Fruit fly (Drosophila melanogaster) whole organism, embryonic: Measurements from ENCODE around the gene His3.3A.

ENCODE experiments used
- Antp ChIP-seq: fragments of 200-800 bp; sonication (Bioruptor generic); optimal IDR thresholded peaks from 3 replicates; lab custom pipeline; 2016; ENCODE audit warnings: missing biosample characterization, missing genetic modification characterization
- Atf3 ChIP-seq: fragments of 200-800 bp; sonication (Bioruptor generic); optimal IDR thresholded peaks from 3 replicates; lab custom pipeline; 2016; ENCODE audit warnings: missing biosample characterization, missing genetic modification characterization
- Awh ChIP-seq: fragments of 200-800 bp; sonication (Bioruptor generic); IDR thresholded peaks from 2 replicates; pipeline ENCODE4, ENCODE4 v1.3.6; 2022; ENCODE audit warnings: missing biosample characterization, missing genetic modification characterization
- Bteb2 ChIP-seq: fragments of 200-800 bp; sonication (Bioruptor generic); optimal IDR thresholded peaks from 2 replicates; lab custom pipeline; 2016; ENCODE audit warnings: missing biosample characterization, missing genetic modification characterization
- CG11504 ChIP-seq: fragments of 200-800 bp; sonication (Bioruptor generic); optimal IDR thresholded peaks from 3 replicates; lab custom pipeline; 2019; ENCODE audit warnings: missing biosample characterization, mild to moderate bottlenecking, missing genetic modification characterization, moderate library complexity
- CG11696 ChIP-seq: fragments of 200-800 bp; sonication (Bioruptor generic); IDR thresholded peaks from 2 replicates; pipeline ENCODE4 v1.3.6; 2022; ENCODE audit warnings: missing biosample characterization, missing genetic modification characterization
- CG12236 ChIP-seq: fragments of 200-800 bp; sonication (Bioruptor generic); optimal IDR thresholded peaks from 2 replicates; lab custom pipeline; 2016; ENCODE audit warnings: missing biosample characterization, missing genetic modification characterization
- CG13624 ChIP-seq: fragments of 200-800 bp; sonication (Bioruptor generic); optimal IDR thresholded peaks from 2 replicates; lab custom pipeline; 2016; ENCODE audit warnings: missing biosample characterization, missing genetic modification characterization
- CG15514 ChIP-seq: fragments of 200-800 bp; sonication (Bioruptor generic); optimal IDR thresholded peaks from 3 replicates; lab custom pipeline; 2017; ENCODE audit warnings: missing biosample characterization, missing genetic modification characterization, mild to moderate bottlenecking, moderate library complexity, missing genetic modification reagents
- CG1792 ChIP-seq: fragments of 200-800 bp; sonication (Bioruptor generic); optimal IDR thresholded peaks from 2 replicates; lab custom pipeline; 2016; ENCODE audit warnings: missing biosample characterization, missing genetic modification characterization
- CG18764 ChIP-seq: fragments of 200-800 bp; sonication (Bioruptor generic); optimal IDR thresholded peaks from 3 replicates; lab custom pipeline; 2016; ENCODE audit warnings: missing biosample characterization, missing genetic modification characterization
- CG2120 ChIP-seq: fragments of 200-800 bp; sonication (Bioruptor generic); optimal IDR thresholded peaks from 3 replicates; lab custom pipeline; 2016; ENCODE audit warnings: missing biosample characterization, missing genetic modification characterization
- CG6654 ChIP-seq: fragments of 200-800 bp; sonication (Bioruptor generic); optimal IDR thresholded peaks from 2 replicates; lab custom pipeline; 2017; ENCODE audit warnings: missing biosample characterization, mild to moderate bottlenecking, missing genetic modification characterization
- CG6683 ChIP-seq: fragments of 200-800 bp; sonication (Bioruptor generic); optimal IDR thresholded peaks from 2 replicates; lab custom pipeline; 2017; ENCODE audit warnings: missing biosample characterization, mild to moderate bottlenecking, missing genetic modification characterization, missing genetic modification reagents
- CG6689 ChIP-seq: fragments of 200-800 bp; sonication (Bioruptor generic); IDR thresholded peaks from 2 replicates; pipeline ENCODE4 v1.3.6; 2022; ENCODE audit warnings: missing biosample characterization, missing genetic modification characterization
- CG7839 ChIP-seq: fragments of 200-800 bp; sonication (Bioruptor generic); optimal IDR thresholded peaks from 3 replicates; lab custom pipeline; 2018; ENCODE audit warnings: missing biosample characterization, mild to moderate bottlenecking, missing genetic modification characterization, moderate library complexity
- Camta ChIP-seq: fragments of 200-800 bp; sonication (Bioruptor generic); optimal IDR thresholded peaks from 2 replicates; lab custom pipeline; 2016; ENCODE audit warnings: missing biosample characterization, missing genetic modification characterization
- D19B ChIP-seq: fragments of 200-800 bp; sonication (Bioruptor generic); optimal IDR thresholded peaks from 2 replicates; lab custom pipeline; 2017; ENCODE audit warnings: missing biosample characterization, mild to moderate bottlenecking, missing genetic modification characterization
- Dp ChIP-seq: fragments of 200-800 bp; sonication (Bioruptor generic); optimal IDR thresholded peaks from 2 replicates; lab custom pipeline; 2018; ENCODE audit warnings: missing biosample characterization, mild to moderate bottlenecking, missing genetic modification characterization, moderate library complexity
- HLH3B ChIP-seq: fragments of 200-800 bp; sonication (Bioruptor generic); IDR thresholded peaks from 2 replicates; pipeline ENCODE4 v1.3.6; 2022; ENCODE audit warnings: missing biosample characterization, missing genetic modification characterization
- Hey ChIP-seq: fragments of 200-800 bp; sonication (Bioruptor generic); optimal IDR thresholded peaks from 3 replicates; lab custom pipeline; 2018; ENCODE audit warnings: missing biosample characterization, mild to moderate bottlenecking, missing genetic modification characterization
- Hr3 ChIP-seq: fragments of 200-800 bp; sonication (Bioruptor generic); optimal IDR thresholded peaks from 3 replicates; lab custom pipeline; 2016; ENCODE audit warnings: missing biosample characterization, missing genetic modification characterization
- Hsf ChIP-seq: fragments of 200-800 bp; sonication (Bioruptor generic); optimal IDR thresholded peaks from 3 replicates; lab custom pipeline; 2016; ENCODE audit warnings: missing biosample characterization, missing genetic modification characterization
- Kr ChIP-seq: fragments of 200-800 bp; sonication (Bioruptor generic); optimal IDR thresholded peaks from 2 replicates; lab custom pipeline; 2017; ENCODE audit warnings: missing biosample characterization, mild to moderate bottlenecking, missing genetic modification characterization
- Lhr ChIP-seq: fragments of 200-800 bp; sonication (Bioruptor generic); optimal IDR thresholded peaks from 3 replicates; lab custom pipeline; 2017; ENCODE audit warnings: mild to moderate bottlenecking, missing biosample characterization, missing genetic modification reagents, missing genetic modification characterization
- Meics ChIP-seq: fragments of 200-800 bp; sonication (Bioruptor generic); optimal IDR thresholded peaks from 2 replicates; lab custom pipeline; 2017; ENCODE audit warnings: missing biosample characterization, mild to moderate bottlenecking, missing genetic modification characterization
- Nf-YB ChIP-seq: fragments of 200-800 bp; sonication (Bioruptor generic); optimal IDR thresholded peaks from 3 replicates; lab custom pipeline; 2019; ENCODE audit warnings: missing biosample characterization, mild to moderate bottlenecking, missing genetic modification characterization, moderate library complexity
- Nf-YC ChIP-seq: fragments of 200-800 bp; optimal IDR thresholded peaks from 3 replicates; lab custom pipeline; 2019; ENCODE audit warnings: missing biosample characterization, mild to moderate bottlenecking, missing genetic modification characterization, moderate library complexity
- Optix ChIP-seq: fragments of 200-800 bp; sonication (Bioruptor generic); IDR thresholded peaks from 3 replicates; pipeline ENCODE4 v1.3.6; 2022; ENCODE audit warnings: missing biosample characterization, missing genetic modification characterization
- Tbp ChIP-seq: fragments of >200 bp; optimal IDR thresholded peaks from 2 replicates; lab custom pipeline; 2018; ENCODE audit warnings: missing biosample characterization, missing genetic modification characterization
- amos ChIP-seq: fragments of 200-800 bp; sonication (Bioruptor generic); IDR thresholded peaks from 2 replicates; pipeline ENCODE4 v1.3.6; 2022; ENCODE audit warnings: missing biosample characterization, missing genetic modification characterization; ENCODE audit not compliant: partially characterized antibody
- ase ChIP-seq: fragments of 200-800 bp; sonication (Bioruptor generic); IDR thresholded peaks from 3 replicates; pipeline ENCODE4 v1.3.6; 2022; ENCODE audit warnings: missing biosample characterization, missing genetic modification characterization
- ash1 ChIP-seq: fragments of 200-800 bp; sonication (Bioruptor generic); optimal IDR thresholded peaks from 2 replicates; lab custom pipeline; 2018; ENCODE audit warnings: missing biosample characterization, mild to moderate bottlenecking, missing genetic modification characterization
- ato ChIP-seq: fragments of 200-800 bp; sonication (Bioruptor generic); IDR thresholded peaks from 2 replicates; pipeline ENCODE4 v1.3.6; 2022; ENCODE audit warnings: missing biosample characterization, missing genetic modification characterization; ENCODE audit not compliant: partially characterized antibody
- az2 ChIP-seq: fragments of 200-800 bp; sonication (Bioruptor generic); optimal IDR thresholded peaks from 3 replicates; lab custom pipeline; 2016; ENCODE audit warnings: missing biosample characterization, missing genetic modification characterization
- caup ChIP-seq: fragments of 200-800 bp; sonication (Bioruptor generic); optimal IDR thresholded peaks from 3 replicates; lab custom pipeline; 2017; ENCODE audit warnings: missing biosample characterization, mild to moderate bottlenecking, missing genetic modification characterization, moderate library complexity; ENCODE audit not compliant: severe bottlenecking
- dpn ChIP-seq, 2 experiments: fragments of 200-800 bp; sonication (Bioruptor generic); optimal IDR thresholded peaks; 3 replicates each; lab custom pipeline; 2016; ENCODE audit warnings: missing biosample characterization in 2 of 2, missing genetic modification characterization in 2 of 2
- gce ChIP-seq: fragments of 200-800 bp; sonication (Bioruptor generic); IDR thresholded peaks from 3 replicates; pipeline ENCODE4 v1.3.6; 2022; ENCODE audit warnings: missing biosample characterization, missing genetic modification characterization
- h ChIP-seq: fragments of >200 bp; optimal IDR thresholded peaks from 2 replicates; lab custom pipeline; 2017
- jumu ChIP-seq: fragments of 200-800 bp; sonication (Bioruptor generic); optimal IDR thresholded peaks from 3 replicates; lab custom pipeline; 2016; ENCODE audit warnings: missing biosample characterization, missing genetic modification characterization
- klu ChIP-seq: fragments of 200-800 bp; sonication (Bioruptor generic); IDR thresholded peaks from 2 replicates; pipeline ENCODE4 v1.3.6; 2022; ENCODE audit warnings: missing biosample characterization, missing genetic modification characterization
- mam ChIP-seq: fragments of 200-800 bp; sonication (Bioruptor generic); optimal IDR thresholded peaks from 3 replicates; lab custom pipeline; 2016; ENCODE audit warnings: missing biosample characterization, missing genetic modification characterization
- nau ChIP-seq: fragments of 200-800 bp; sonication (Bioruptor generic); optimal IDR thresholded peaks from 3 replicates; lab custom pipeline; 2017; ENCODE audit warnings: missing biosample characterization, mild to moderate bottlenecking, missing genetic modification characterization, missing genetic modification reagents
- odd ChIP-seq: fragments of 200-800 bp; sonication (Bioruptor generic); optimal IDR thresholded peaks from 2 replicates; lab custom pipeline; 2017; ENCODE audit warnings: missing biosample characterization, mild to moderate bottlenecking, missing genetic modification characterization
- salm ChIP-seq: fragments of 200-800 bp; sonication (Bioruptor generic); optimal IDR thresholded peaks from 2 replicates; lab custom pipeline; 2018; ENCODE audit warnings: missing biosample characterization, mild to moderate bottlenecking, missing genetic modification characterization
- schlank ChIP-seq: fragments of 200-800 bp; sonication (Bioruptor generic); optimal IDR thresholded peaks from 2 replicates; lab custom pipeline; 2018; ENCODE audit warnings: missing biosample characterization, mild to moderate bottlenecking, missing genetic modification characterization
- so ChIP-seq: fragments of 200-800 bp; sonication (Bioruptor generic); IDR thresholded peaks from 3 replicates; pipeline ENCODE4 v1.3.6; 2022; ENCODE audit warnings: missing biosample characterization, missing genetic modification characterization
- ssp ChIP-seq: fragments of 200-800 bp; sonication (Bioruptor generic); IDR thresholded peaks from 2 replicates; pipeline ENCODE4 v1.3.6; 2022; ENCODE audit warnings: missing biosample characterization, missing genetic modification characterization
- ttk ChIP-seq: fragments of 200-800 bp; sonication (Bioruptor generic); IDR thresholded peaks from 2 replicates; pipeline ENCODE4 v2.1.2; 2022; ENCODE audit warnings: missing biosample characterization, missing genetic modification characterization
- tup ChIP-seq: fragments of 200-800 bp; sonication (Bioruptor generic); optimal IDR thresholded peaks from 2 replicates; lab custom pipeline; 2016; ENCODE audit warnings: missing biosample characterization, mild to moderate bottlenecking, missing genetic modification characterization, moderate library complexity
- tx ChIP-seq: fragments of 200-800 bp; sonication (Bioruptor generic); optimal IDR thresholded peaks from 2 replicates; lab custom pipeline; 2016; ENCODE audit warnings: missing biosample characterization, missing genetic modification characterization
- unc-4 ChIP-seq: fragments of 200-800 bp; sonication (Bioruptor generic); IDR thresholded peaks from 2 replicates; pipeline ENCODE4 v1.3.6; 2022; ENCODE audit warnings: missing biosample characterization, missing genetic modification characterization; ENCODE audit not compliant: partially characterized antibody

The His3.3A gene

DNA sequence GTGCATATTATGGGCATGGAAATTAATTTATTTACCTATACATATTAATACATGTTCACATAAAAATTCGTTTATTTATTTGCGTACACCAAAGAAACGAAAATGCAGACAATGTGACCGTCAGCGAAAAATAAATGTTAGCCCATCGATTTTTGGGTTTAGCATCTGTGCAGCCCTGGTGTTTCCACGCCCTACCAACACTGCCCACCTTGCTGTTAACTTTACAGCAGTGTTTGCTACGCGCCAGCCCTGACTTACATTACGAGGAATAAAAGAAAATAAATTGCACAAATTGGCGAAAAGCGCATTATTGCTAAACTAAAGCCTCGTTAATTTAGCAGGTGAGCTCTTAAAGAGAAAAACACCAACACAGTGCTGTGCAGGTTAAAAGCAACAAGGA lies 11.8 kb upstream of the His3.3A start, which contains the start of the genes CG33995, CG44000 and CG44001 (continued):
- TF ChIP-seq jumu (GFP tag; lab: Kevin White, UChicago) (peak; percentile 65), Camta (GFP tag; lab: Kevin White, UChicago) (peak; percentile 41), CG13624 (GFP tag; lab: Kevin White, UChicago) (peak; percentile 68), caup (GFP tag; lab: Kevin White, UChicago) (peak; percentile 40), ssp (GFP tag; lab: Robert Waterston, UW) (peak; percentile 17; the same call in 1 of the 2 replicates), CG7839 (tag; lab: Kevin White, UChicago) (peak; percentile 39), ttk (GFP tag; lab: Robert Waterston, UW) (no peak), CG15514 (peak; percentile 84), CG1792 (GFP tag; lab: Kevin White, UChicago) (peak; percentile 6), ato (GFP tag; lab: Robert Waterston, UW) (no peak), Hsf (GFP tag; lab: Kevin White, UChicago) (peak; percentile 61), CG11696 (GFP tag; lab: Robert Waterston, UW) (no peak), Dp (GFP tag; lab: Kevin White, UChicago) (peak; percentile 71), CG6689 (no peak), CG6654 (no peak), Nf-YC (tag; lab: Kevin White, UChicago) (peak; percentile 16), Kr (GFP tag; lab: Kevin White, UChicago) (no peak), HLH3B (0 out of 2 replicates have a peak, but pooled peaks have one; percentile 5), Hr3 (GFP tag; lab: Kevin White, UChicago) (peak; percentile 46), Hey (tag; lab: Kevin White, UChicago) (no peak), Nf-YB (GFP tag; lab: Kevin White, UChicago) (peak; percentile 9), Bteb2 (GFP tag; lab: Kevin White, UChicago) (peak; percentile 8), mam (peak; percentile 51), ash1 (peak; percentile 58), Antp (GFP tag; lab: Kevin White, UChicago) (peak; percentile 64), ase (GFP tag; lab: Robert Waterston, UW) (no peak), CG6683 (GFP tag; lab: Kevin White, UChicago) (no peak), Lhr (GFP tag; lab: Kevin White, UChicago) (peak; percentile 35), unc-4 (no peak), nau (GFP tag; lab: Kevin White, UChicago) (no peak), tx (GFP tag; lab: Kevin White, UChicago) (peak; percentile 33), Awh (GFP tag; lab: Robert Waterston, UW) (no peak), Meics (GFP tag; lab: Kevin White, UChicago) (peak; percentile 45), az2 (GFP tag; lab: Kevin White, UChicago) (peak; percentile 12), so (GFP tag; lab: Robert Waterston, UW) (no peak), salm (no peak), D19B (no peak), CG18764 (peak; percentile 59), amos (GFP tag; lab: Robert Waterston, UW) (peak; percentile 43; the same call in 1 of the 2 replicates), Optix (GFP tag; lab: Robert Waterston, UW) (no peak), CG11504 (tag; lab: Kevin White, UChicago) (peak; percentile 52), tup (GFP tag; lab: Kevin White, UChicago) (peak; percentile 28), dpn (GFP tag; optimal IDR thresholded peaks at IDR 0.05; lab: Kevin White, UChicago) (peak; percentile 64 to 76), Atf3 (GFP tag; lab: Kevin White, UChicago) (peak; percentile 65), schlank (tag; lab: Kevin White, UChicago) (peak; percentile 14), CG12236 (GFP tag; lab: Kevin White, UChicago) (no peak), Tbp (GFP tag; lab: Kevin White, UChicago) (no peak), gce (GFP tag; lab: Robert Waterston, UW) (no peak), klu (GFP tag; lab: Robert Waterston, UW) (no peak), h (lab: Kevin White, UChicago) (no peak), CG2120 (GFP tag; lab: Kevin White, UChicago) (peak; percentile 78), odd (GFP tag; lab: Kevin White, UChicago) (no peak)
